Fruit fly (Drosophila melanogaster) whole organism, embryonic: ENCODE data around the gene CG9393.

Source experiments
- Abd-B ChIP-seq: fragments of 200-800 bp; sonication (Bioruptor generic); optimal IDR thresholded peaks from 2 replicates; lab custom pipeline; 2018; ENCODE audit warnings: missing biosample characterization, mild to moderate bottlenecking, missing genetic modification characterization, moderate library complexity
- Adf1 ChIP-seq: fragments of 200-800 bp; sonication (Bioruptor generic); IDR thresholded peaks from 2 replicates; pipeline ENCODE4 v1.3.6; 2022; ENCODE audit warnings: missing biosample characterization, missing genetic modification characterization
- B-H1 ChIP-seq: fragments of 200-800 bp; sonication (Bioruptor generic); IDR thresholded peaks from 3 replicates; pipeline ENCODE4 v1.3.6; 2022; ENCODE audit warnings: missing biosample characterization, missing genetic modification characterization
- CG10979 ChIP-seq: fragments of 200-800 bp; sonication (Bioruptor generic); optimal IDR thresholded peaks from 2 replicates; lab custom pipeline; 2018; ENCODE audit warnings: missing biosample characterization, mild to moderate bottlenecking, missing genetic modification characterization, moderate library complexity
- CG11093 ChIP-seq: fragments of 200-800 bp; sonication (Bioruptor generic); IDR thresholded peaks from 3 replicates; pipeline ENCODE4 v1.3.6; 2022; ENCODE audit warnings: missing biosample characterization, missing genetic modification characterization
- CG11723 ChIP-seq: fragments of 200-800 bp; sonication (Bioruptor generic); optimal IDR thresholded peaks from 2 replicates; lab custom pipeline; 2017; ENCODE audit warnings: missing biosample characterization, mild to moderate bottlenecking, missing genetic modification characterization
- CG12104 ChIP-seq: fragments of 200-800 bp; sonication (Bioruptor generic); optimal IDR thresholded peaks from 3 replicates; lab custom pipeline; 2016; ENCODE audit warnings: missing biosample characterization, missing genetic modification characterization
- CG12236 ChIP-seq: fragments of 200-800 bp; sonication (Bioruptor generic); optimal IDR thresholded peaks from 2 replicates; lab custom pipeline; 2016; ENCODE audit warnings: missing biosample characterization, missing genetic modification characterization
- CG14965 ChIP-seq: fragments of 200-800 bp; sonication (Bioruptor generic); optimal IDR thresholded peaks from 2 replicates; lab custom pipeline; 2016; ENCODE audit warnings: missing biosample characterization, missing genetic modification characterization, borderline replicate concordance
- CG15011 ChIP-seq: fragments of 200-800 bp; sonication (Bioruptor generic); optimal IDR thresholded peaks from 3 replicates; lab custom pipeline; 2018; ENCODE audit warnings: missing biosample characterization, mild to moderate bottlenecking, missing genetic modification characterization
- CG15269 ChIP-seq: fragments of 200-800 bp; sonication (Bioruptor generic); optimal IDR thresholded peaks from 2 replicates; lab custom pipeline; 2018; ENCODE audit warnings: missing biosample characterization, mild to moderate bottlenecking, missing genetic modification characterization, moderate library complexity
- CG18262 ChIP-seq: fragments of 200-800 bp; optimal IDR thresholded peaks from 3 replicates; lab custom pipeline; 2019; ENCODE audit warnings: missing biosample characterization, mild to moderate bottlenecking, missing genetic modification characterization, moderate library complexity
- CG3281 ChIP-seq: fragments of 200-800 bp; sonication (Bioruptor generic); optimal IDR thresholded peaks from 3 replicates; lab custom pipeline; 2017; ENCODE audit warnings: missing biosample characterization, mild to moderate bottlenecking, missing genetic modification characterization
- CG34422 ChIP-seq: fragments of 200-800 bp; sonication (Bioruptor generic); IDR thresholded peaks from 3 replicates; pipeline ENCODE4 v1.3.6; 2022; ENCODE audit warnings: missing biosample characterization, missing genetic modification characterization
- CG43689 ChIP-seq: fragments of 200-800 bp; sonication (Bioruptor generic); IDR thresholded peaks from 2 replicates; pipeline ENCODE4 v1.3.6; 2022; ENCODE audit warnings: missing biosample characterization, missing genetic modification characterization
- CG4424 ChIP-seq: fragments of 200-800 bp; sonication (Bioruptor generic); optimal IDR thresholded peaks from 3 replicates; lab custom pipeline; 2016; ENCODE audit warnings: missing biosample characterization, missing genetic modification characterization
- CG6254 ChIP-seq: fragments of 200-800 bp; sonication (Bioruptor generic); optimal IDR thresholded peaks from 3 replicates; lab custom pipeline; 2017; ENCODE audit warnings: mild to moderate bottlenecking, missing biosample characterization, missing genetic modification reagents, missing genetic modification characterization
- CG7745 ChIP-seq: fragments of 200-800 bp; sonication (Bioruptor generic); optimal IDR thresholded peaks from 2 replicates; lab custom pipeline; 2018; ENCODE audit warnings: missing biosample characterization, mild to moderate bottlenecking, missing genetic modification characterization, moderate library complexity
- CG8290 ChIP-seq, 3 experiments: fragments of 200-800 bp; sonication (Bioruptor generic); optimal IDR thresholded peaks; 2 replicates each; lab custom pipeline; 2016 to 2019; ENCODE audit warnings: missing biosample characterization in 3 of 3, missing genetic modification characterization in 3 of 3, mild to moderate bottlenecking in 2 of 3, moderate library complexity in 1 of 3
- Camta ChIP-seq: fragments of 200-800 bp; sonication (Bioruptor generic); optimal IDR thresholded peaks from 2 replicates; lab custom pipeline; 2016; ENCODE audit warnings: missing biosample characterization, missing genetic modification characterization
- D19B ChIP-seq: fragments of 200-800 bp; sonication (Bioruptor generic); optimal IDR thresholded peaks from 2 replicates; lab custom pipeline; 2017; ENCODE audit warnings: missing biosample characterization, mild to moderate bottlenecking, missing genetic modification characterization
- Dad ChIP-seq: fragments of 200-800 bp; sonication (Bioruptor generic); optimal IDR thresholded peaks from 3 replicates; lab custom pipeline; 2016; ENCODE audit warnings: missing biosample characterization, missing genetic modification characterization
- Dbx ChIP-seq: fragments of 200-800 bp; sonication (Bioruptor generic); IDR thresholded peaks from 3 replicates; pipeline ENCODE4 v1.3.6; 2022; ENCODE audit warnings: missing biosample characterization, missing genetic modification characterization
- Dip3 ChIP-seq: fragments of 200-800 bp; sonication (Bioruptor generic); optimal IDR thresholded peaks from 3 replicates; lab custom pipeline; 2016; ENCODE audit warnings: missing biosample characterization, missing genetic modification characterization
- HmgZ ChIP-seq: fragments of 200-800 bp; sonication (Bioruptor generic); optimal IDR thresholded peaks from 2 replicates; lab custom pipeline; 2018; ENCODE audit warnings: missing biosample characterization, mild to moderate bottlenecking, missing genetic modification characterization
- Lim3 ChIP-seq: fragments of 200-800 bp; sonication (Bioruptor generic); IDR thresholded peaks from 2 replicates; pipeline ENCODE4 v1.3.6; 2022; ENCODE audit warnings: missing biosample characterization, missing genetic modification characterization
- Lpt ChIP-seq: fragments of >200 bp; optimal IDR thresholded peaks from 2 replicates; lab custom pipeline; 2018; ENCODE audit warnings: missing biosample characterization, missing genetic modification characterization
- NC2α ChIP-seq: fragments of 200-800 bp; sonication (Bioruptor generic); optimal IDR thresholded peaks from 2 replicates; lab custom pipeline; 2016; ENCODE audit warnings: missing biosample characterization, missing genetic modification characterization
- Nf-YB ChIP-seq: fragments of 200-800 bp; sonication (Bioruptor generic); optimal IDR thresholded peaks from 3 replicates; lab custom pipeline; 2019; ENCODE audit warnings: missing biosample characterization, mild to moderate bottlenecking, missing genetic modification characterization, moderate library complexity
- Oli ChIP-seq: fragments of 200-800 bp; sonication (Bioruptor generic); optimal IDR thresholded peaks from 2 replicates; lab custom pipeline; 2018; ENCODE audit warnings: missing biosample characterization, mild to moderate bottlenecking, missing genetic modification characterization, moderate library complexity
- Sin3A ChIP-seq: fragments of >200 bp; optimal IDR thresholded peaks from 2 replicates; lab custom pipeline; 2018
- Six4 ChIP-seq: fragments of 200-800 bp; sonication (Bioruptor generic); optimal IDR thresholded peaks from 2 replicates; lab custom pipeline; 2016; ENCODE audit warnings: missing biosample characterization, missing genetic modification characterization
- bab2 ChIP-seq: fragments of 200-800 bp; sonication (Bioruptor generic); optimal IDR thresholded peaks from 2 replicates; lab custom pipeline; 2016; ENCODE audit warnings: missing biosample characterization, missing genetic modification characterization
- disco-r ChIP-seq: fragments of 200-800 bp; sonication (Bioruptor generic); optimal IDR thresholded peaks from 2 replicates; lab custom pipeline; 2016; ENCODE audit warnings: missing biosample characterization, missing genetic modification characterization
- dysf ChIP-seq: fragments of 200-800 bp; sonication (Bioruptor generic); IDR thresholded peaks from 3 replicates; pipeline ENCODE4 v1.3.6; 2022; ENCODE audit warnings: missing biosample characterization, missing genetic modification characterization
- fd102C ChIP-seq: fragments of 200-800 bp; sonication (Bioruptor generic); optimal IDR thresholded peaks from 2 replicates; lab custom pipeline; 2018; ENCODE audit warnings: missing biosample characterization, mild to moderate bottlenecking, missing genetic modification characterization, moderate library complexity
- fu2 ChIP-seq: fragments of 200-800 bp; sonication (Bioruptor generic); optimal IDR thresholded peaks from 2 replicates; lab custom pipeline; 2016; ENCODE audit warnings: missing biosample characterization, missing genetic modification characterization
- gcm2 ChIP-seq: fragments of 200-800 bp; sonication (Bioruptor generic); optimal IDR thresholded peaks from 2 replicates; lab custom pipeline; 2016; ENCODE audit warnings: missing biosample characterization, missing genetic modification characterization
- grau ChIP-seq: fragments of 200-800 bp; optimal IDR thresholded peaks from 3 replicates; lab custom pipeline; 2019; ENCODE audit warnings: missing biosample characterization, mild to moderate bottlenecking, missing genetic modification characterization, moderate library complexity
- hbn ChIP-seq: fragments of 200-800 bp; sonication (Bioruptor generic); IDR thresholded peaks from 2 replicates; pipeline ENCODE4 v1.3.6; 2022; ENCODE audit warnings: missing biosample characterization, missing genetic modification characterization; ENCODE audit not compliant: partially characterized antibody
- jumu ChIP-seq: fragments of 200-800 bp; sonication (Bioruptor generic); optimal IDR thresholded peaks from 3 replicates; lab custom pipeline; 2016; ENCODE audit warnings: missing biosample characterization, missing genetic modification characterization
- lmd ChIP-seq: fragments of 200-800 bp; sonication (Bioruptor generic); IDR thresholded peaks from 2 replicates; pipeline ENCODE4 v1.3.6; 2022; ENCODE audit warnings: missing biosample characterization, missing genetic modification characterization
- mld ChIP-seq: fragments of 200-800 bp; sonication (Bioruptor generic); IDR thresholded peaks from 3 replicates; pipeline ENCODE4 v1.3.6; 2022; ENCODE audit warnings: missing biosample characterization, missing genetic modification characterization; ENCODE audit not compliant: partially characterized antibody
- phol ChIP-seq: fragments of 200-800 bp; sonication (Bioruptor generic); optimal IDR thresholded peaks from 3 replicates; lab custom pipeline; 2018; ENCODE audit warnings: missing biosample characterization, mild to moderate bottlenecking, missing genetic modification characterization, moderate library complexity
- pros ChIP-seq: fragments of 200-800 bp; sonication (Bioruptor generic); optimal IDR thresholded peaks from 3 replicates; lab custom pipeline; 2019; ENCODE audit warnings: missing biosample characterization, mild to moderate bottlenecking, missing genetic modification characterization, moderate library complexity
- sima ChIP-seq: fragments of 200-800 bp; sonication (Bioruptor generic); optimal IDR thresholded peaks from 2 replicates; lab custom pipeline; 2016; ENCODE audit warnings: missing biosample characterization, missing genetic modification characterization
- tap ChIP-seq: fragments of 200-800 bp; optimal IDR thresholded peaks from 3 replicates; lab custom pipeline; 2019; ENCODE audit warnings: missing biosample characterization, mild to moderate bottlenecking, missing genetic modification characterization, moderate library complexity
- ttk ChIP-seq: fragments of 200-800 bp; sonication (Bioruptor generic); IDR thresholded peaks from 2 replicates; pipeline ENCODE4 v2.1.2; 2022; ENCODE audit warnings: missing biosample characterization, missing genetic modification characterization
- unpg ChIP-seq: fragments of 200-800 bp; sonication (Bioruptor generic); optimal IDR thresholded peaks from 3 replicates; lab custom pipeline; 2018; ENCODE audit warnings: missing biosample characterization, mild to moderate bottlenecking, missing genetic modification characterization, moderate library complexity

Gene CG9393

dm6 chr3R:9563240-9563992 lies at the start of gene CG9393, which contains the start of gene Vps45 (continued):
- TF ChIP-seq CG6254 (GFP tag; lab: Kevin White, UChicago) (no peak), Lim3 (no peak), Nf-YB (GFP tag; lab: Kevin White, UChicago) (peak; percentile 17), CG8290 (GFP tag; optimal IDR thresholded peaks at IDR 0.05; lab: Kevin White, UChicago) (peak; percentile 47), CG8290 (tag; optimal IDR thresholded peaks at IDR 0.05; lab: Kevin White, UChicago) (no peak), Camta (peak; percentile 54), tap (no peak), NC2α (peak; percentile 29), CG14965 (GFP tag; lab: Kevin White, UChicago) (no peak), pros (no peak), CG4424 (GFP tag; lab: Kevin White, UChicago) (peak; percentile 66), HmgZ (tag; lab: Kevin White, UChicago) (peak; percentile 75), CG11093 (GFP tag; lab: Robert Waterston, UW) (no peak), Lpt (GFP tag; lab: Kevin White, UChicago) (no peak), grau (tag; lab: Kevin White, UChicago) (peak; percentile 66), CG3281 (GFP tag; lab: Kevin White, UChicago) (no peak), CG12236 (GFP tag; lab: Kevin White, UChicago) (no peak), hbn (GFP tag; lab: Robert Waterston, UW) (peak; percentile 92), CG7745 (tag; lab: Kevin White, UChicago) (no peak), mld (GFP tag; lab: Robert Waterston, UW) (peak; percentile 89), D19B (GFP tag; lab: Kevin White, UChicago) (no peak), disco-r (GFP tag; lab: Kevin White, UChicago) (no peak), CG43689 (GFP tag; lab: Robert Waterston, UW) (no peak), CG11723 (no peak), dysf (GFP tag; lab: Robert Waterston, UW) (0 out of 3 replicates have a peak, but pooled peaks have one; percentile 16), sima (GFP tag; lab: Kevin White, UChicago) (no peak), Abd-B (peak; percentile 72), B-H1 (GFP tag; lab: Robert Waterston, UW) (0 out of 3 replicates have a peak, but pooled peaks have one; percentile 14), unpg (GFP tag; lab: Kevin White, UChicago) (no peak), CG15269 (tag; lab: Kevin White, UChicago) (no peak), fu2 (GFP tag; lab: Kevin White, UChicago) (peak; percentile 71), Oli (tag; lab: Kevin White, UChicago) (peak; percentile 27), jumu (GFP tag; lab: Kevin White, UChicago) (peak; percentile 62), Dbx (GFP tag; lab: Robert Waterston, UW) (peak; percentile 80), ttk (GFP tag; lab: Robert Waterston, UW) (0 out of 2 replicates have a peak, but pooled peaks have one; percentile 7), Six4 (GFP tag; lab: Kevin White, UChicago) (peak; percentile 31), phol (tag; lab: Kevin White, UChicago) (peak; percentile 76), Adf1 (GFP tag; lab: Robert Waterston, UW) (peak; percentile 9; the same call in 1 of the 2 replicates), CG15011 (GFP tag; lab: Kevin White, UChicago) (no peak), Dip3 (peak; percentile 71), CG18262 (tag; lab: Kevin White, UChicago) (peak; percentile 53), lmd (GFP tag; lab: Robert Waterston, UW) (peak; percentile 60), Dad (GFP tag; lab: Kevin White, UChicago) (peak; percentile 64), fd102C (GFP tag; lab: Kevin White, UChicago) (no peak), bab2 (GFP tag; lab: Kevin White, UChicago) (peak; percentile 63), CG34422 (GFP tag; lab: Robert Waterston, UW) (no peak; the same call in 2 of the 3 replicates), CG12104 (GFP tag; lab: Kevin White, UChicago) (peak; percentile 27), CG10979 (tag; lab: Kevin White, UChicago) (peak; percentile 45), Sin3A (lab: Kevin White, UChicago) (peak; percentile 96), gcm2 (no peak)
